Worm (Caenorhabditis elegans): ENCODE data around the gene asp-19.

DNA sequence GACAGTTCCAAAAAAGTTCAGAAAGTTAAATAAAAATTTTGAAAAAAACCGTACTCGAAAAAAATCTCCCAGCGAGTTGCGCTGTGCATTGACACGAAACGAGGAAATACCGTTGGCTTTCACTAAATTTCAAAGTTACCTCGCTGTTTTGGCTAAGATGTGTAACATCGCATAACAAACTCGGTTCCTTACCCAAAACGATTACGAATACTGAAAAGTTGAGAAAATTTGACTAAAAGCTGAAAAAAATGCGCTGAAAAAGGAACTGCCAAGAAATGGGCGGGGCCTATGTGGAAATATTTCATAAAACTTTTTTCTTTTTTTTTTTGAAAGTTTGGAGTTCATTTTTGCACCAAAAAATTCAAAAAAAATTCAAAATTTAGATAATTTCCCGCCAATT is 9.8 kb downstream of the asp-19 start:
- TF ChIP-seq mdl-1 (tag; optimal IDR thresholded peaks at IDR 0.05) (no peak), nhr-12 (tag; optimal IDR thresholded peaks at IDR 0.05) (no peak), zag-1 (tag; optimal IDR thresholded peaks at IDR 0.05) (no peak), nhr-237 (tag; optimal IDR thresholded peaks at IDR 0.05) (no peak), Y55F3AM.14 (GFP tag; optimal IDR thresholded peaks at IDR 0.05) (no peak), nhr-10 (tag; optimal IDR thresholded peaks at IDR 0.05) (no peak)
